Worm (Caenorhabditis elegans) whole organism, L3 larva: ENCODE results near the gene C04A11.5.

Source experiments
- R02D3.7 ChIP-seq: fragments of 150-350 bp; optimal IDR thresholded peaks from 2 replicates; lab custom pipeline; 2014; ENCODE audit warnings: missing biosample characterization, missing genetic modification characterization
- ZK546.5 ChIP-seq: sonication (generic microtip); optimal IDR thresholded peaks from 2 replicates; lab custom pipeline; 2017; ENCODE audit warnings: missing biosample characterization, missing genetic modification characterization
- aly-2 ChIP-seq: fragments of 150-350 bp; optimal IDR thresholded peaks from 2 replicates; lab custom pipeline; 2014; ENCODE audit warnings: missing biosample characterization, missing genetic modification characterization
- ama-1 ChIP-seq: fragments of 150-350 bp; optimal IDR thresholded peaks from 2 replicates; lab custom pipeline; 2018
- ceh-16 ChIP-seq: sonication (generic microtip); optimal IDR thresholded peaks from 2 replicates; lab custom pipeline; 2017; ENCODE audit warnings: missing biosample characterization, missing genetic modification characterization
- ceh-28 ChIP-seq: fragments of 150-350 bp; optimal IDR thresholded peaks from 2 replicates; lab custom pipeline; 2014; ENCODE audit warnings: missing biosample characterization, missing genetic modification reagents, missing genetic modification characterization
- ceh-9 ChIP-seq: sonication (generic microtip); optimal IDR thresholded peaks from 2 replicates; lab custom pipeline; 2018; ENCODE audit warnings: missing biosample characterization, missing genetic modification characterization
- daf-12 ChIP-seq: fragments of 150-350 bp; optimal IDR thresholded peaks from 2 replicates; lab custom pipeline; 2014; ENCODE audit warnings: missing biosample characterization, missing genetic modification reagents, missing genetic modification characterization
- egl-27 ChIP-seq: sonication (generic microtip); optimal IDR thresholded peaks from 4 replicates; lab custom pipeline; 2017; ENCODE audit warnings: missing biosample characterization, missing genetic modification reagents, missing genetic modification characterization
- egl-5 ChIP-seq: fragments of 150-350 bp; optimal IDR thresholded peaks from 2 replicates; lab custom pipeline; 2017; ENCODE audit warnings: missing biosample characterization, missing genetic modification reagents, missing genetic modification characterization, inconsistent platforms
- elt-1 ChIP-seq: fragments of 150-350 bp; optimal IDR thresholded peaks from 2 replicates; lab custom pipeline; 2014; ENCODE audit warnings: missing biosample characterization, missing genetic modification characterization
- elt-2 ChIP-seq: sonication (generic microtip); optimal IDR thresholded peaks from 2 replicates; lab custom pipeline; 2016; ENCODE audit warnings: missing genetic modification reagents, mild to moderate bottlenecking, missing genetic modification characterization, missing compliant biosample characterization
- elt-3 ChIP-seq, 3 experiments: fragments of 150-350 bp in 1 of 3; sonication (generic microtip) in 2 of 3; optimal IDR thresholded peaks; 2 replicates in 2 of 3; 4 replicates in 1 of 3; lab custom pipeline; 2014 to 2017; ENCODE audit warnings: missing biosample characterization in 3 of 3, missing genetic modification characterization in 3 of 3
- eor-1 ChIP-seq, 2 experiments: fragments of 150-350 bp; optimal IDR thresholded peaks; 2 replicates each; lab custom pipeline; 2014 to 2018; ENCODE audit warnings: missing biosample characterization in 2 of 2, missing genetic modification characterization in 2 of 2
- fkh-10 ChIP-seq: sonication (generic microtip); optimal IDR thresholded peaks from 2 replicates; lab custom pipeline; 2017; ENCODE audit warnings: missing biosample characterization, missing genetic modification reagents, missing genetic modification characterization
- fkh-2 ChIP-seq: fragments of 150-350 bp; optimal IDR thresholded peaks from 2 replicates; lab custom pipeline; 2014; ENCODE audit warnings: missing biosample characterization, missing genetic modification reagents, missing genetic modification characterization
- fos-1 ChIP-seq: fragments of 150-350 bp; optimal IDR thresholded peaks from 2 replicates; lab custom pipeline; 2014; ENCODE audit warnings: missing biosample characterization, missing genetic modification characterization
- hmg-11 ChIP-seq: sonication (generic microtip); optimal IDR thresholded peaks from 2 replicates; lab custom pipeline; 2016; ENCODE audit warnings: missing genetic modification characterization, missing compliant biosample characterization
- jun-1 ChIP-seq: fragments of 150-350 bp; optimal IDR thresholded peaks from 2 replicates; lab custom pipeline; 2014; ENCODE audit warnings: missing biosample characterization, missing genetic modification reagents, missing genetic modification characterization
- lin-15B ChIP-seq: fragments of 150-350 bp; optimal IDR thresholded peaks from 2 replicates; lab custom pipeline; 2014; ENCODE audit warnings: missing biosample characterization, missing genetic modification characterization
- lin-39 ChIP-seq: fragments of 150-350 bp; optimal IDR thresholded peaks from 2 replicates; lab custom pipeline; 2018; ENCODE audit warnings: missing biosample characterization, missing genetic modification reagents, missing genetic modification characterization
- lsy-12 ChIP-seq: sonication (generic microtip); optimal IDR thresholded peaks from 2 replicates; lab custom pipeline; 2016; ENCODE audit warnings: mild to moderate bottlenecking, missing genetic modification characterization, missing compliant biosample characterization
- mdl-1 ChIP-seq: fragments of 150-350 bp; optimal IDR thresholded peaks from 2 replicates; lab custom pipeline; 2014; ENCODE audit warnings: missing biosample characterization, missing genetic modification characterization
- mml-1 ChIP-seq: fragments of 150-350 bp; sonication (generic microtip); optimal IDR thresholded peaks from 3 replicates; lab custom pipeline; 2014; ENCODE audit warnings: missing biosample characterization, missing genetic modification characterization
- nfya-1 ChIP-seq: sonication (generic microtip); optimal IDR thresholded peaks from 2 replicates; lab custom pipeline; 2017; ENCODE audit warnings: missing genetic modification characterization, mild to moderate bottlenecking, missing compliant biosample characterization, antibody characterized with exemption, moderate library complexity; ENCODE audit not compliant: insufficient read depth
- nhr-11 ChIP-seq: fragments of 150-350 bp; optimal IDR thresholded peaks from 2 replicates; lab custom pipeline; 2014; ENCODE audit warnings: missing biosample characterization, missing genetic modification characterization
- nhr-12 ChIP-seq: fragments of 150-350 bp; optimal IDR thresholded peaks from 2 replicates; lab custom pipeline; 2014; ENCODE audit warnings: missing biosample characterization, missing genetic modification characterization
- nhr-23 ChIP-seq: fragments of 150-350 bp; optimal IDR thresholded peaks from 2 replicates; lab custom pipeline; 2014; ENCODE audit warnings: missing biosample characterization, missing genetic modification reagents, missing genetic modification characterization
- nhr-237 ChIP-seq: fragments of 150-350 bp; optimal IDR thresholded peaks from 2 replicates; lab custom pipeline; 2014; ENCODE audit warnings: missing biosample characterization, missing genetic modification characterization
- nhr-25 ChIP-seq: sonication (generic microtip); optimal IDR thresholded peaks from 2 replicates; lab custom pipeline; 2017; ENCODE audit warnings: missing biosample characterization, missing genetic modification characterization
- nhr-28 ChIP-seq: fragments of 150-350 bp; optimal IDR thresholded peaks from 2 replicates; lab custom pipeline; 2014; ENCODE audit warnings: missing biosample characterization, missing genetic modification characterization
- nhr-67 ChIP-seq: fragments of 150-350 bp; optimal IDR thresholded peaks from 2 replicates; lab custom pipeline; 2014; ENCODE audit warnings: missing biosample characterization, missing genetic modification characterization
- nhr-76 ChIP-seq: fragments of 150-350 bp; sonication (generic microtip); optimal IDR thresholded peaks from 5 replicates; lab custom pipeline; 2014; ENCODE audit warnings: missing biosample characterization, missing genetic modification characterization
- nhr-77 ChIP-seq: fragments of 150-350 bp; optimal IDR thresholded peaks from 2 replicates; lab custom pipeline; 2014; ENCODE audit warnings: missing biosample characterization, missing genetic modification characterization
- pha-4 ChIP-seq: fragments of 150-350 bp; optimal IDR thresholded peaks from 2 replicates; lab custom pipeline; 2014; ENCODE audit warnings: missing biosample characterization, missing genetic modification reagents, missing genetic modification characterization
- pqm-1 ChIP-seq: fragments of 150-350 bp; optimal IDR thresholded peaks from 2 replicates; lab custom pipeline; 2017; ENCODE audit warnings: missing biosample characterization, missing genetic modification characterization, inconsistent platforms
- skn-1 ChIP-seq: fragments of 150-350 bp; optimal IDR thresholded peaks from 2 replicates; lab custom pipeline; 2014; ENCODE audit warnings: missing biosample characterization, missing genetic modification characterization
- snpc-4 ChIP-seq: fragments of 150-350 bp; optimal IDR thresholded peaks from 2 replicates; lab custom pipeline; 2014; ENCODE audit warnings: missing biosample characterization, missing genetic modification characterization
- tbx-2 ChIP-seq: sonication (generic microtip); optimal IDR thresholded peaks from 2 replicates; lab custom pipeline; 2016; ENCODE audit warnings: mild to moderate bottlenecking, missing genetic modification characterization, missing compliant biosample characterization
- unc-39 ChIP-seq: sonication (generic microtip); optimal IDR thresholded peaks from 4 replicates; lab custom pipeline; 2017; ENCODE audit warnings: missing biosample characterization, missing genetic modification characterization
- zag-1 ChIP-seq: fragments of 150-350 bp; optimal IDR thresholded peaks from 2 replicates; lab custom pipeline; 2014; ENCODE audit warnings: missing biosample characterization, missing genetic modification characterization
- ztf-11 ChIP-seq: fragments of 150-350 bp; optimal IDR thresholded peaks from 2 replicates; lab custom pipeline; 2014; ENCODE audit warnings: missing biosample characterization, missing genetic modification characterization
- ztf-4 ChIP-seq: fragments of 150-350 bp; optimal IDR thresholded peaks from 2 replicates; lab custom pipeline; 2014; ENCODE audit warnings: missing biosample characterization, missing genetic modification characterization

C04A11.5 gene

DNA sequence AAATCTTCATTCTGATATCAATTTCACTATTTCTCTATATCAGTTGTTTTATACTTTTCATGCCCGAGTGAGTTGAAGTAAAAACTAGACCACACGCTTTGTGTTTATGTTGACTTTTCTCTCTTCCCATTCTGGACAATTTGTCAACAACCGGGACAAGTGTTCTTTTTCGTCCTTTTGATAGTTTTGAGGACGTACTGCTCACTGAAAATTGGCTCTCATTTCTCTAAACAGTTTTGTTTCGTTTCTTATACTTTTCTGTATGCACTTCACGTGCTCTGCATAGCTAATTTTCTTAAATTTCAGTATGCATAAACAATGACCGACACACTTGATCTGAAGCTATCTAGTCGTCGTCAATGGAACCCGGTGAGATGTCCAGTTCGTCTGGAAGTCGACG is 23.3 kb downstream of the C04A11.5 start, which contains the start of gene adm-2:
adm-2 (plus strand) TSS at position 301 of the 400 bp plus-strand sequence.
- TF ChIP-seq pha-4, result peak; percentile 85
- TF ChIP-seq elt-1 (tag; lab: Kevin White, UChicago), result no peak
- no peak for TF ChIP-seq mdl-1 (tag; lab: Kevin White, UChicago)

DNA sequence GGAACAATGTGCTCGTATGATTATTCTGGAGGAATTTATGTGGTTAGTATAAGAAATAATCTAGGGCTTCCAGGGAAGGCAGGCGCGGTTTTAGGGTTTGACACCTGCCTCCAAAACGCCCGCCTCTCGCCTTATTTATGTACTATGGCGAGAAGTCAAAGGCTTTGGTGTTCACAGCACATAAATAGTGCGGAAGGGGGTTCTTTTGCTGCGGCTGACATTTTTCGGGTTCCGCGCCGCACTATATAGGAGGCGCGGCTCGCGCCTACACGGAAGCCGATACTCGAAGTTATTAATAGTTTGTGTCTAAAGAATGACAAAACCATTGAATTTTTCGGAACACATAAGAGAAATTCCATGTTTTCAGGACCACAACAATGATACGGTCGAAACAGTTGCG is 25.9 kb downstream of the C04A11.5 start:
- peak; percentile 60 for TF ChIP-seq snpc-4
- no peak for TF ChIP-seq ztf-11 (tag; lab: Kevin White, UChicago)
- TF ChIP-seq lsy-12, result no peak
- TF ChIP-seq pha-4, result no peak
- no peak for TF ChIP-seq egl-27 (tag; lab: Kevin White, UChicago)
- TF ChIP-seq ceh-16 (tag; lab: Kevin White, UChicago), result no peak
- no peak for TF ChIP-seq mdl-1 (tag; lab: Kevin White, UChicago)

DNA sequence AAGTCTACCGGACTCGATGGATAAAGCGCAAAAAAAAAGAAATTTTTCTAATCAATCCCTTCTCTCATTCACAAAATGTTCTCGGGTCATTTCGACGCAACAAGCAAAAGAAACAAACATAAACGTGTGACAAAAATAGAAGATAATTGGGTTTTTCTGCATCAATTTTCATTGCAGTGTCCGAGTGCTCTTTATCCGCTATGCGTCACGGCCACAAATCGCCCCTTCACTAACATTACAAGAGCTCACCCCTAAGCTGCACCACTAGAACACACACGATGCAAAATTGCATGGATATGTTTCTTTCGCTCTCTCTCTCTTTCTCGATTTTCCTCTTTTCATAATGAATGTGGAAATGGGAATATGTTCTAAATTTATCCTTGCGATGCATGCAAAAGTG is 31.8 kb downstream of the C04A11.5 start:
- no peak for TF ChIP-seq mdl-1 (tag; lab: Kevin White, UChicago)
- no peak for TF ChIP-seq lin-39 (tag; lab: Kevin White, UChicago)

DNA sequence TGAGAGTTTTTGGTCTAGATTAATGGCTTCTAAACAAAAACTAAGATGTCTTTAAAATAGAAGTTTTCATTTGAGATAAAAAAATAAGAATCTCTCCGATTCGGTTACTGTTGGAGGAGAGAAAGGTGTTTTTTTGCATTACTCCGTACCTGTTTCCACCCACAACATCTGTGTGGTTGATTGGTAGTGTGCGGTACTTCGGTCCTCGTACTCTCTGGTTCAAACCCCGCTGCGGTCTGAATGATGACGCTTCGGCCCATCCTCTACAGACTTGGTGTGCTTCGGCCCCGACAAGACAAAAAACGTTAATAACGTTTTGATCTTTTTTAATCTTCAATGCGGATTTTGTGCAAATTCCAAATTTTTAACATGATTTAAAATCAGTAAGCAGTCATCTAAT is 33.1 kb downstream of the C04A11.5 start:
- TF ChIP-seq elt-2 (tag; lab: Kevin White, UChicago), result no peak
- TF ChIP-seq jun-1 (tag; lab: Kevin White, UChicago), result no peak
- TF ChIP-seq lin-15B (tag; lab: Kevin White, UChicago), result no peak
- no peak for TF ChIP-seq lin-39 (tag; lab: Kevin White, UChicago)
- TF ChIP-seq nhr-76 (tag; lab: Kevin White, UChicago), result no peak

DNA sequence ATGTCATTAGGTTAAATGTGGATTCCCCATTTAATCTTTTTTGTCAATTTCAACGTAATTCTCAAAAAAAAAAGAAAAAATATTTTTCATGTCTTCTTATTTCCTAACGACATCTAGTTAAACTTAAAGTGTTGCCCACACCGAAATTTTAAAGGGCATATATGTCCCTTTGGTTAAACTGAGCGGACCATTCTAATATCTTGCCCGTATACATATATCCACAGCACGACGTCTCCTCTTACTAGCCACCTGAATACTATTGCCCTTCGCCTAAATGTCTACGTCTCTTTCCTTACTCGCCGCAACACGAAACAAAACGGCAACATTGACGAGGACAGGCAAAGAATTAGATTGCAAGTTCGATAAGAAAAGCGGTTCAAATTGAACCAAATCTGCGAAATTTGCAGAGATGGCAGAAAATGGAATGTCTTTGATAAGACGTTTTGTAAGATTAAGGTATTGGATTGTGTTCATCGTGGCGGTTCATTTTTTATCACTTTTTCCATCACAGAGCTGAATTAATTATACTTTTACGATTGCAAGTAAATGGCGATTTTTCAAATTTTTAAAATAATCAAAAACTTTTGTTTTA is 36.4 kb downstream of the C04A11.5 start:
- TF ChIP-seq ceh-9 (tag; lab: Kevin White, UChicago), result peak; percentile 92
- TF ChIP-seq nhr-12 (tag; lab: Kevin White, UChicago), result peak; percentile 53
- TF ChIP-seq nfya-1, result peak; percentile 97
- peak; percentile 96 for TF ChIP-seq fkh-2
- peak; percentile 95 for TF ChIP-seq R02D3.7 (tag; lab: Kevin White, UChicago)
- TF ChIP-seq mdl-1 (tag; lab: Kevin White, UChicago), result peak; percentile 82
- peak in 1 of 2 experiments; percentile 83 for TF ChIP-seq eor-1 (tag; optimal IDR thresholded peaks at IDR 0.05; lab: Kevin White, UChicago)
- peak; percentile 54 for TF ChIP-seq lin-15B (tag; lab: Kevin White, UChicago)
- TF ChIP-seq snpc-4, result peak; percentile 96
- peak; percentile 93 for TF ChIP-seq nhr-76 (tag; lab: Kevin White, UChicago)
- peak; percentile 99 for TF ChIP-seq fkh-10 (GFP tag; lab: Kevin White, UChicago)
- TF ChIP-seq ztf-4, result peak; percentile 85
- peak; percentile 46 for TF ChIP-seq ama-1 (lab: Kevin White, UChicago)
- peak; percentile 100 for TF ChIP-seq lin-39 (tag; lab: Kevin White, UChicago)
- TF ChIP-seq nhr-25 (tag; lab: Kevin White, UChicago), result peak; percentile 99
- TF ChIP-seq ceh-28 (tag; lab: Kevin White, UChicago), result peak; percentile 99
- TF ChIP-seq elt-3 (tag; optimal IDR thresholded peaks at IDR 0.05; lab: Kevin White, UChicago), result peak; percentile 85 to 99 (median 94)
- TF ChIP-seq skn-1 (tag; lab: Kevin White, UChicago), result peak; percentile 99
- TF ChIP-seq egl-27 (tag; lab: Kevin White, UChicago), result peak; percentile 97
- TF ChIP-seq elt-1 (tag; lab: Kevin White, UChicago), result peak; percentile 88
- peak; percentile 99 for TF ChIP-seq tbx-2 (tag; lab: Kevin White, UChicago)
- no peak for TF ChIP-seq mml-1 (tag; lab: Kevin White, UChicago)
- peak; percentile 81 for TF ChIP-seq ceh-16 (tag; lab: Kevin White, UChicago)
- TF ChIP-seq pha-4, result peak; percentile 98
- TF ChIP-seq unc-39 (tag; lab: Kevin White, UChicago), result peak; percentile 74
- peak; percentile 93 for TF ChIP-seq fos-1 (tag; lab: Kevin White, UChicago)
- TF ChIP-seq daf-12, result peak; percentile 95
- TF ChIP-seq nhr-11 (tag; lab: Kevin White, UChicago), result peak; percentile 100
- peak; percentile 99 for TF ChIP-seq nhr-77 (tag; lab: Kevin White, UChicago)
- TF ChIP-seq zag-1 (tag; lab: Kevin White, UChicago), result peak; percentile 96
- TF ChIP-seq nhr-67 (tag; lab: Kevin White, UChicago), result peak; percentile 18
- peak; percentile 97 for TF ChIP-seq aly-2 (tag; lab: Kevin White, UChicago)
- peak; percentile 69 for TF ChIP-seq ZK546.5 (tag; lab: Kevin White, UChicago)
- peak; percentile 85 for TF ChIP-seq nhr-28
- TF ChIP-seq jun-1 (tag; lab: Kevin White, UChicago), result peak; percentile 100
- peak; percentile 89 for TF ChIP-seq pqm-1 (tag; lab: Kevin White, UChicago)
- peak; percentile 99 for TF ChIP-seq egl-5
- TF ChIP-seq nhr-237, result peak; percentile 96
- TF ChIP-seq hmg-11 (tag; lab: Kevin White, UChicago), result peak; percentile 100
- peak; percentile 99 for TF ChIP-seq nhr-23 (tag; lab: Kevin White, UChicago)
- peak; percentile 69 for TF ChIP-seq ztf-11 (tag; lab: Kevin White, UChicago)
- peak; percentile 98 for TF ChIP-seq lsy-12
